Worm (Caenorhabditis elegans): ENCODE measurements around the gene F17C8.9.

- TF ChIP-seq ama-1 (optimal IDR thresholded peaks at IDR 0.05) (no peak), tbx-37 (GFP tag; conservative IDR thresholded peaks at IDR 0.05) (no peak), hnd-1 (tag; optimal IDR thresholded peaks at IDR 0.05) (no peak), sea-1 (GFP tag; conservative IDR thresholded peaks at IDR 0.05) (no peak), ceh-36 (tag; optimal IDR thresholded peaks at IDR 0.05) (no peak), scrt-1 (GFP tag; IDR thresholded peaks at IDR 0.05) (no peak), F13C5.2 (tag; optimal IDR thresholded peaks at IDR 0.05) (no peak), B0310.2 (tag; optimal IDR thresholded peaks at IDR 0.05) (no peak), tbx-11 (GFP tag; IDR thresholded peaks at IDR 0.05) (no peak), hmbx-1 (tag; optimal IDR thresholded peaks at IDR 0.05) (no peak), hmg-4 (GFP tag; optimal IDR thresholded peaks at IDR 0.05) (no peak), tra-4 (tag; optimal IDR thresholded peaks at IDR 0.05) (no peak)
These were observed 33.9 kb downstream of the F17C8.9 start for ce11 chrIII:4767869-4768645.
